Fruit fly (Drosophila melanogaster) whole organism, wandering third instar larva: ENCODE measurements around the gene Ugt307A1.

Experiments
- Abd-B ChIP-seq: fragments of >200 bp; optimal IDR thresholded peaks from 2 replicates; lab custom pipeline; 2017; ENCODE audit warnings: missing biosample characterization, missing genetic modification characterization
- CrebA ChIP-seq: fragments of 200-800 bp; sonication (Bioruptor generic); optimal IDR thresholded peaks from 2 replicates; lab custom pipeline; 2016; ENCODE audit warnings: missing biosample characterization, mild to moderate bottlenecking, missing genetic modification characterization, borderline replicate concordance
- Hr78 ChIP-seq: fragments of >200 bp; optimal IDR thresholded peaks from 2 replicates; lab custom pipeline; 2017; ENCODE audit warnings: missing biosample characterization, missing genetic modification characterization
- OdsH ChIP-seq: fragments of 200-800 bp; sonication (Bioruptor generic); optimal IDR thresholded peaks from 2 replicates; lab custom pipeline; 2016; ENCODE audit warnings: missing biosample characterization, mild to moderate bottlenecking, missing genetic modification characterization
- Sp1 ChIP-seq: fragments of 200-800 bp; sonication (Bioruptor generic); optimal IDR thresholded peaks from 3 replicates; lab custom pipeline; 2019; ENCODE audit warnings: missing biosample characterization, mild to moderate bottlenecking, missing genetic modification characterization, moderate library complexity
- foxo ChIP-seq, 2 experiments: fragments of 200-800 bp; sonication (Bioruptor generic); optimal IDR thresholded peaks; 2 replicates in 1 of 2; 3 replicates in 1 of 2; lab custom pipeline; 2016 to 2017; ENCODE audit warnings: missing biosample characterization in 2 of 2, missing genetic modification characterization in 2 of 2
- pan ChIP-seq: fragments of >200 bp; optimal IDR thresholded peaks from 2 replicates; lab custom pipeline; 2017

dm6 chr2L:7050492-7051182 lies 17.1 kb upstream of the Ugt307A1 start:
- TF ChIP-seq Abd-B (GFP tag; lab: Kevin White, UChicago) (no peak), OdsH (GFP tag; lab: Kevin White, UChicago) (no peak), pan (lab: Kevin White, UChicago) (no peak), Hr78 (GFP tag; lab: Kevin White, UChicago) (no peak), Sp1 (GFP tag; lab: Kevin White, UChicago) (no peak), CrebA (no peak), foxo (GFP tag; optimal IDR thresholded peaks at IDR 0.05; lab: Kevin White, UChicago) (no peak)
